Worm (Caenorhabditis elegans): ENCODE measurements around the gene moma-1.

Gene moma-1

DNA sequence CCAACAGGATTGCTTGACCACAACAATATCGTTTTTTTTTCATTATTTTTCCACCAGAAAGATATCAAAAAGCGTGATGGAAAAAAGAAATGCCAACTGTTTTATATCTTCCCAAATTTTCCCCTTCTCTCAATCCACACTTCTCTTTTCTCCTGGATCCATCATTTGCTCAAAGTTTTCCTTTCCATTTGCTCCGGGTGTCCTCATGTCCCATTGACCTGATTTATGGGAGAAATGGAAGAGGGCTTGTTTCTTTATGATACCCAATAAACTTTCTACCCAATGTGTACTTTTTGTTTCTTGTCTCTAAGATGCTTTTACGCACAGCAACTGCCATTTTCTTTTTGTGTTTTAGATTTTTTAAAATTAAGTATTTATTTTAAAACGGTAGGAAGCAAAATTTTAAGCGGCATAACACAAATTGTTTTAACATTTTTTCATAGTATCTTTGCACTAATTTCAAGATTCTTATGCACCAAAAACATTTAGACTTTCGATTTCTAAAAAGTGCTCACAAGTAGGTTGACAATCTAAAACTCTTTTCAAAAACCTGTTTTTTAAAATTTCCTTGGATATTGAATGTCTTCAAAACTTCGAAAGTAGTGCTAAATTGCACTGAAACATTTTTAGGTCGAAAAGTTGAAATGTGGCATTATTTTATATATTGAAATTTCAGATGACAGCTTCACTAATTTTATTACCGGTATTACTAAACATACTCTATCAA is 29.5 kb downstream of the moma-1 start, which contains the start of gene clec-149:
TSS of gene clec-149 (plus strand) at position 677 of the 727 bp plus-strand sequence.
- no peak for TF ChIP-seq flt-1 (GFP tag; IDR thresholded peaks at IDR 0.05)
- TF ChIP-seq T22C8.4 (GFP tag; IDR thresholded peaks at IDR 0.05): no peak
- TF ChIP-seq klf-2 (GFP tag; conservative IDR thresholded peaks at IDR 0.05): no peak

DNA sequence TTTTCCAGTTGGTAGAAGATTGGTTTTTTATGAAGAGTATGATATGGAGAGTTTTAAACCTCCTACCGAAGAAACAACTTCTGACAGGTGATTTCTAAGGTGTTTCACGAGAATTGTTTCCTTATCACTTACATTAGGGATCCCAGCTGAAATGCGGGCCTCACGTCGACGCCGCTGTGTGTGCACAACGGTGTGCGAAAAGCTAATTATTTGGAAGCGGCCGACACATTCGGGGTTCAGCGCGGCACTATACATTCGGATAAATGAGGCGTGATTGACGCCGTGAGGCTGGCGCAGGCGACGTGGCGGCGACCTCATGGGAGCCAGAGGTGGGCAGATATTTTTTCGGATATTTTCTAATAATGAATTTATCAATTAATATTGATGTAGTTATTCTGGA is 32.9 kb downstream of the moma-1 start:
- TF ChIP-seq ref-1 (GFP tag; conservative IDR thresholded peaks at IDR 0.05): no peak
- TF ChIP-seq ztf-23 (GFP tag; IDR thresholded peaks at IDR 0.05): no peak
- no peak for TF ChIP-seq med-1 (GFP tag; optimal IDR thresholded peaks at IDR 0.05; ENCODE audit: insufficient read depth)
- no peak for TF ChIP-seq cog-1 (tag; optimal IDR thresholded peaks at IDR 0.05)
- TF ChIP-seq ztf-29 (GFP tag; IDR thresholded peaks at IDR 0.05): no peak
- TF ChIP-seq klf-2 (GFP tag; conservative IDR thresholded peaks at IDR 0.05): no peak
- no peak for TF ChIP-seq tab-1 (GFP tag; IDR thresholded peaks at IDR 0.05)
- TF ChIP-seq flt-1 (GFP tag; IDR thresholded peaks at IDR 0.05): no peak
- TF ChIP-seq T22C8.4 (GFP tag; IDR thresholded peaks at IDR 0.05): no peak

ce11 chrIII:815845-816244 is 36.4 kb downstream of the moma-1 start, which contains the start of gene dac-1:
dac-1 (plus strand) TSS chrIII:816145.
- no peak for TF ChIP-seq flt-1 (GFP tag; IDR thresholded peaks at IDR 0.05)
- TF ChIP-seq ztf-29 (GFP tag; IDR thresholded peaks at IDR 0.05): no peak
- TF ChIP-seq cog-1 (tag; optimal IDR thresholded peaks at IDR 0.05): no peak
- no peak for TF ChIP-seq tab-1 (GFP tag; IDR thresholded peaks at IDR 0.05)
- no peak for TF ChIP-seq T22C8.4 (GFP tag; IDR thresholded peaks at IDR 0.05)
- no peak for TF ChIP-seq ref-1 (GFP tag; conservative IDR thresholded peaks at IDR 0.05)
- TF ChIP-seq med-1 (GFP tag; optimal IDR thresholded peaks at IDR 0.05; ENCODE audit: insufficient read depth): no peak
- no peak for TF ChIP-seq klf-2 (GFP tag; conservative IDR thresholded peaks at IDR 0.05)
- no peak for TF ChIP-seq ztf-23 (GFP tag; IDR thresholded peaks at IDR 0.05)

DNA sequence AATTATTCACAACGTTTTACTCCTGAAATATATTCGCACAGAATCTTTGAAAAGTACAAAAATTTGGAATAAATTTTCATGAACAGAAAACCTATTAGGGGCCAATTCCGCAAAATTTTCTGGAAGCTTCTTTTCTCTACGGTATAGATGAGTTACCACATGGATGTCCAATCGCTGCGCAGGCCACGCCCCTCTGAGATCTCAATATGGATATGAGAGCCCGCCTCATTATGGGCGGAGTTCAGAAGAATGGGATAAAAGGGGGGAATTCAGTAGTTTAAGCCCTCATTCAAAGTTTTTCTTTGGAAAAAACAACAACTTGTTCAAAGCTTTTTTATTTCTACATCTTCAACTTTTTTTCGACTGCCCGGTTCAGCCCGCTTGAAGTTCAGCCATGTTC is 40.7 kb downstream of the moma-1 start, which contains the start of gene daf-7:
TSS of gene daf-7 (plus strand) at position 301 of the 400 bp plus-strand sequence.
- no peak for TF ChIP-seq ztf-23 (GFP tag; IDR thresholded peaks at IDR 0.05)
- TF ChIP-seq ref-1 (GFP tag; conservative IDR thresholded peaks at IDR 0.05): no peak
- TF ChIP-seq med-1 (GFP tag; optimal IDR thresholded peaks at IDR 0.05; ENCODE audit: insufficient read depth): no peak
- no peak for TF ChIP-seq T22C8.4 (GFP tag; IDR thresholded peaks at IDR 0.05)
- TF ChIP-seq flt-1 (GFP tag; IDR thresholded peaks at IDR 0.05): no peak
- TF ChIP-seq tab-1 (GFP tag; IDR thresholded peaks at IDR 0.05): no peak
- no peak for TF ChIP-seq ztf-29 (GFP tag; IDR thresholded peaks at IDR 0.05)
- TF ChIP-seq cog-1 (tag; optimal IDR thresholded peaks at IDR 0.05): no peak
- TF ChIP-seq klf-2 (GFP tag; conservative IDR thresholded peaks at IDR 0.05): no peak

ce11 chrIII:802041-802440 is 50.2 kb downstream of the moma-1 start:
- TF ChIP-seq tab-1 (GFP tag; IDR thresholded peaks at IDR 0.05) (no peak), T22C8.4 (GFP tag; IDR thresholded peaks at IDR 0.05) (no peak), ref-1 (GFP tag; conservative IDR thresholded peaks at IDR 0.05) (no peak), cog-1 (tag; optimal IDR thresholded peaks at IDR 0.05) (no peak), flt-1 (GFP tag; IDR thresholded peaks at IDR 0.05) (no peak), klf-2 (GFP tag; conservative IDR thresholded peaks at IDR 0.05) (no peak), med-1 (GFP tag; optimal IDR thresholded peaks at IDR 0.05; ENCODE audit: insufficient read depth) (no peak), ztf-29 (GFP tag; IDR thresholded peaks at IDR 0.05) (no peak), ztf-23 (GFP tag; IDR thresholded peaks at IDR 0.05) (no peak)

Data from whole organism, midembryonic.